Worm (Caenorhabditis elegans) whole organism, late embryonic: ENCODE measurements around the gene nspd-9.

Source experiments
- C08G9.2 ChIP-seq: sonication (generic microtip); optimal IDR thresholded peaks from 2 replicates; lab custom pipeline; 2016; ENCODE audit warnings: mild to moderate bottlenecking, missing genetic modification characterization, moderate library complexity, missing compliant biosample characterization
- Y22D7AL.16 ChIP-seq: sonication (generic microtip); optimal IDR thresholded peaks from 2 replicates; lab custom pipeline; 2016; ENCODE audit warnings: missing genetic modification characterization, missing compliant biosample characterization
- ceh-14 ChIP-seq: sonication (generic microtip); optimal IDR thresholded peaks from 2 replicates; lab custom pipeline; 2016; ENCODE audit warnings: missing genotype, missing genetic modification characterization, missing compliant biosample characterization
- ceh-18 ChIP-seq: sonication (generic microtip); optimal IDR thresholded peaks from 2 replicates; lab custom pipeline; 2016; ENCODE audit warnings: missing genetic modification characterization, missing compliant biosample characterization
- ceh-19 ChIP-seq: fragments of 200-800 bp; sonication (Bioruptor generic); optimal IDR thresholded peaks from 2 replicates; lab custom pipeline; 2018; ENCODE audit warnings: mild to moderate bottlenecking, missing genetic modification characterization, missing compliant biosample characterization
- ceh-22 ChIP-seq: sonication (generic microtip); optimal IDR thresholded peaks from 2 replicates; lab custom pipeline; 2017; ENCODE audit warnings: missing biosample characterization, missing genetic modification characterization
- ceh-34 ChIP-seq: sonication (generic microtip); optimal IDR thresholded peaks from 2 replicates; lab custom pipeline; 2016; ENCODE audit warnings: mild to moderate bottlenecking, missing genetic modification characterization, missing compliant biosample characterization
- ceh-45 ChIP-seq: fragments of 200-800 bp; sonication (Bioruptor generic); IDR thresholded peaks from 2 replicates; pipeline ENCODE4 v1.3.6; 2022; ENCODE audit warnings: missing genetic modification reagents, missing genetic modification characterization, missing compliant biosample characterization
- ceh-9 ChIP-seq: sonication (generic microtip); optimal IDR thresholded peaks from 2 replicates; lab custom pipeline; 2016; ENCODE audit warnings: mild to moderate bottlenecking, missing genetic modification characterization, inconsistent platforms, missing compliant biosample characterization
- che-1 ChIP-seq: sonication (generic microtip); optimal IDR thresholded peaks from 2 replicates; lab custom pipeline; 2016; ENCODE audit warnings: mild to moderate bottlenecking, missing genetic modification characterization, missing compliant biosample characterization
- ets-4 ChIP-seq: sonication (generic microtip); optimal IDR thresholded peaks from 2 replicates; lab custom pipeline; 2016; ENCODE audit warnings: missing genetic modification characterization, missing compliant biosample characterization
- fkh-6 ChIP-seq: sonication (generic microtip); optimal IDR thresholded peaks from 2 replicates; lab custom pipeline; 2016; ENCODE audit warnings: missing genetic modification characterization, missing compliant biosample characterization
- gmeb-2 ChIP-seq: sonication (generic microtip); optimal IDR thresholded peaks from 2 replicates; lab custom pipeline; 2016; ENCODE audit warnings: missing genetic modification characterization, inconsistent platforms, missing compliant biosample characterization
- lin-11 ChIP-seq: fragments of 200-800 bp; sonication (Bioruptor generic); optimal IDR thresholded peaks from 2 replicates; lab custom pipeline; 2018; ENCODE audit warnings: mild to moderate bottlenecking, missing genetic modification characterization, missing compliant biosample characterization
- mec-3 ChIP-seq: sonication (generic microtip); optimal IDR thresholded peaks from 2 replicates; lab custom pipeline; 2016; ENCODE audit warnings: borderline replicate concordance, missing genetic modification characterization, missing compliant biosample characterization
- nfya-1 ChIP-seq: sonication (generic microtip); optimal IDR thresholded peaks from 2 replicates; lab custom pipeline; 2017; ENCODE audit warnings: missing genetic modification characterization, mild to moderate bottlenecking, missing compliant biosample characterization, antibody characterized with exemption, moderate library complexity
- nhr-11 ChIP-seq: fragments of 150-350 bp; optimal IDR thresholded peaks from 2 replicates; lab custom pipeline; 2014; ENCODE audit warnings: missing biosample characterization, missing genetic modification characterization
- nhr-232 ChIP-seq: sonication (generic microtip); optimal IDR thresholded peaks from 2 replicates; lab custom pipeline; 2016; ENCODE audit warnings: missing genetic modification characterization, missing compliant biosample characterization
- npax-4 ChIP-seq: sonication (generic microtip); optimal IDR thresholded peaks from 2 replicates; lab custom pipeline; 2016; ENCODE audit warnings: missing genetic modification characterization, missing compliant biosample characterization
- odd-2 ChIP-seq: sonication (generic microtip); optimal IDR thresholded peaks from 2 replicates; lab custom pipeline; 2017; ENCODE audit warnings: antibody characterized with exemption, mild to moderate bottlenecking, missing genetic modification characterization, missing compliant biosample characterization
- pat-9 ChIP-seq: fragments of 200-800 bp; sonication (Bioruptor generic); optimal IDR thresholded peaks from 2 replicates; lab custom pipeline; 2018; ENCODE audit warnings: mild to moderate bottlenecking, missing genetic modification characterization, moderate library complexity, missing compliant biosample characterization
- pha-2 ChIP-seq: sonication (generic microtip); optimal IDR thresholded peaks from 2 replicates; lab custom pipeline; 2017; ENCODE audit warnings: mild to moderate bottlenecking, missing genetic modification characterization, missing compliant biosample characterization
- pqm-1 ChIP-seq: sonication (generic microtip); optimal IDR thresholded peaks from 2 replicates; lab custom pipeline; 2016; ENCODE audit warnings: missing genetic modification characterization, missing compliant biosample characterization
- ref-2 ChIP-seq: sonication (generic microtip); optimal IDR thresholded peaks from 2 replicates; lab custom pipeline; 2016; ENCODE audit warnings: missing genetic modification characterization, missing compliant biosample characterization
- rnt-1 ChIP-seq: sonication (generic microtip); optimal IDR thresholded peaks from 2 replicates; lab custom pipeline; 2016; ENCODE audit warnings: missing genetic modification characterization, missing compliant biosample characterization
- sox-2 ChIP-seq: fragments of 200-800 bp; sonication (Bioruptor generic); IDR thresholded peaks from 2 replicates; pipeline ENCODE4 v1.3.6; 2022; ENCODE audit warnings: missing genetic modification reagents, missing genetic modification characterization, missing compliant biosample characterization
- tbx-7 ChIP-seq: sonication (generic microtip); optimal IDR thresholded peaks from 2 replicates; lab custom pipeline; 2016; ENCODE audit warnings: missing genotype, missing genetic modification characterization, missing compliant biosample characterization
- unc-3 ChIP-seq, 2 experiments: fragments of 200-800 bp in 1 of 2; sonication (Bioruptor generic) in 1 of 2; sonication (generic microtip) in 1 of 2; conservative IDR thresholded peaks in 1 of 2; optimal IDR thresholded peaks in 1 of 2; 2 replicates each; pipeline versions ENCODE4 v1.3.6 to Lab custom; 2016 to 2022; ENCODE audit warnings: missing compliant biosample characterization in 2 of 2, missing genetic modification characterization in 2 of 2, missing genetic modification reagents in 1 of 2
- unc-42 ChIP-seq: sonication (generic microtip); optimal IDR thresholded peaks from 2 replicates; lab custom pipeline; 2016; ENCODE audit warnings: missing genotype, missing genetic modification characterization, missing compliant biosample characterization
- unc-55 ChIP-seq: sonication (generic microtip); optimal IDR thresholded peaks from 2 replicates; lab custom pipeline; 2017; ENCODE audit warnings: missing biosample characterization, missing genetic modification reagents, missing genetic modification characterization
- unc-86 ChIP-seq: sonication (generic microtip); optimal IDR thresholded peaks from 2 replicates; lab custom pipeline; 2016; ENCODE audit warnings: missing genetic modification characterization, missing compliant biosample characterization
- ztf-16 ChIP-seq: sonication (generic microtip); optimal IDR thresholded peaks from 2 replicates; lab custom pipeline; 2017; ENCODE audit warnings: missing genetic modification characterization, missing compliant biosample characterization

Gene nspd-9

ce11 chrIII:4817240-4817639, 12.9 kb downstream of the nspd-9 start, which contains the start of gene F26A1.4:
Gene F26A1.4, plus strand, starts transcription at chrIII:4817540.
- TF ChIP-seq rnt-1 (tag; lab: Kevin White, UChicago) (no peak), nhr-232 (tag; lab: Kevin White, UChicago) (no peak), ceh-22 (tag; lab: Kevin White, UChicago) (no peak), unc-55 (GFP tag; lab: Kevin White, UChicago) (no peak), fkh-6 (tag; lab: Kevin White, UChicago) (no peak), nfya-1 (tag; lab: Kevin White, UChicago) (no peak), sox-2 (GFP tag; lab: Robert Waterston, UW) (no peak), unc-86 (tag; lab: Kevin White, UChicago) (no peak), ets-4 (tag; lab: Kevin White, UChicago) (no peak), gmeb-2 (tag; lab: Kevin White, UChicago) (no peak), mec-3 (tag; lab: Kevin White, UChicago) (no peak), C08G9.2 (tag; lab: Kevin White, UChicago) (no peak), pha-2 (no peak)
- TF ChIP-seq, all 69 proteins: peak for 0

- TF ChIP-seq ceh-9 (tag; lab: Kevin White, UChicago) = no peak
- no peak for TF ChIP-seq odd-2 (tag; lab: Kevin White, UChicago)
- no peak for TF ChIP-seq pat-9 (tag; lab: Kevin White, UChicago)
- TF ChIP-seq fkh-6 (tag; lab: Kevin White, UChicago) = no peak
- no peak for TF ChIP-seq npax-4 (tag; lab: Kevin White, UChicago)
- TF ChIP-seq ceh-34 (tag; lab: Kevin White, UChicago) = no peak
- no peak for TF ChIP-seq ceh-45
- no peak for TF ChIP-seq rnt-1 (tag; lab: Kevin White, UChicago)
- TF ChIP-seq ref-2 = no peak
- TF ChIP-seq che-1 (tag; lab: Kevin White, UChicago) = no peak
- TF ChIP-seq, all 69 proteins: peak for 0
Observed at ce11 chrIII:4814730-4815129, 15.4 kb downstream of the nspd-9 start, which contains the start of gene arl-6. Gene arl-6, minus strand, starts transcription at chrIII:4814830.

ce11 chrIII:4811195-4811594, 18.9 kb downstream of the nspd-9 start, which contains the start of gene C38D4.7:
Gene C38D4.7, minus strand, starts transcription at chrIII:4811295.
- TF ChIP-seq nfya-1 (tag; lab: Kevin White, UChicago) = no peak
- TF ChIP-seq ceh-19 (GFP tag; lab: Kevin White, UChicago) = no peak
- no peak for TF ChIP-seq ceh-18
- no peak for TF ChIP-seq ref-2
- TF ChIP-seq tbx-7 (tag; lab: Kevin White, UChicago) = no peak
- TF ChIP-seq ztf-16 (tag; lab: Kevin White, UChicago) = no peak
- TF ChIP-seq nhr-11 (tag; lab: Kevin White, UChicago) = no peak
- no peak for TF ChIP-seq unc-55 (GFP tag; lab: Kevin White, UChicago)
- TF ChIP-seq pqm-1 = no peak
- TF ChIP-seq ceh-14 (tag; lab: Kevin White, UChicago) = no peak
- TF ChIP-seq Y22D7AL.16 = no peak
- no peak for TF ChIP-seq che-1 (tag; lab: Kevin White, UChicago)

- no peak for TF ChIP-seq ceh-22 (tag; lab: Kevin White, UChicago)
- TF ChIP-seq rnt-1 (tag; lab: Kevin White, UChicago) = no peak
- TF ChIP-seq lin-11 = no peak
- no peak for TF ChIP-seq ceh-14 (tag; lab: Kevin White, UChicago)
- no peak for TF ChIP-seq pat-9 (tag; lab: Kevin White, UChicago)
- TF ChIP-seq gmeb-2 (tag; lab: Kevin White, UChicago) = no peak
- no peak for TF ChIP-seq ceh-45
- no peak for TF ChIP-seq ceh-19 (GFP tag; lab: Kevin White, UChicago)
- no peak for TF ChIP-seq ztf-16 (tag; lab: Kevin White, UChicago)
- TF ChIP-seq pqm-1 = no peak
- no peak for TF ChIP-seq unc-3 (GFP tag; conservative IDR thresholded peaks at IDR 0.05; lab: Robert Waterston, UW)
- no peak for TF ChIP-seq unc-3 (tag; optimal IDR thresholded peaks at IDR 0.05; lab: Kevin White, UChicago)
- TF ChIP-seq unc-42 (tag; lab: Kevin White, UChicago) = no peak
Observed at ce11 chrIII:4809526-4810153, 20.5 kb downstream of the nspd-9 start, which contains the start of gene pal-1. Gene pal-1, minus strand, starts transcription at chrIII:4809576.
